Fruit fly (Drosophila melanogaster) whole organism, embryonic: ENCODE data around the gene CG1024.

Source experiments
- Awh ChIP-seq: fragments of 200-800 bp; sonication (Bioruptor generic); IDR thresholded peaks from 2 replicates; pipeline ENCODE4, ENCODE4 v1.3.6; 2022; ENCODE audit warnings: missing biosample characterization, missing genetic modification characterization
- CG12155 ChIP-seq: fragments of 200-800 bp; sonication (Bioruptor generic); optimal IDR thresholded peaks from 3 replicates; lab custom pipeline; 2016; ENCODE audit warnings: missing biosample characterization, missing genetic modification characterization
- CG17829 ChIP-seq: fragments of 200-800 bp; optimal IDR thresholded peaks from 2 replicates; lab custom pipeline; 2019; ENCODE audit warnings: missing biosample characterization, mild to moderate bottlenecking, missing genetic modification characterization, moderate library complexity
- CG42726 ChIP-seq: fragments of 200-800 bp; sonication (Bioruptor generic); IDR thresholded peaks from 2 replicates; pipeline ENCODE4 v1.3.6; 2022; ENCODE audit warnings: missing biosample characterization, missing genetic modification characterization; ENCODE audit not compliant: partially characterized antibody
- CG8478 ChIP-seq: fragments of >200 bp; optimal IDR thresholded peaks from 2 replicates; lab custom pipeline; 2018
- Hr39 ChIP-seq: fragments of >200 bp; optimal IDR thresholded peaks from 2 replicates; lab custom pipeline; 2017
- cas ChIP-seq: fragments of 200-800 bp; sonication (Bioruptor generic); IDR thresholded peaks from 2 replicates; pipeline ENCODE4 v1.3.6; 2022; ENCODE audit warnings: missing biosample characterization, missing genetic modification characterization
- corto ChIP-seq: fragments of 200-800 bp; sonication (Bioruptor generic); optimal IDR thresholded peaks from 2 replicates; lab custom pipeline; 2016; ENCODE audit warnings: missing biosample characterization, mild to moderate bottlenecking, missing genetic modification characterization, moderate library complexity
- lov ChIP-seq, 2 experiments: fragments of 200-800 bp in 1 of 2; fragments of >200 bp in 1 of 2; sonication (Bioruptor generic) in 1 of 2; IDR thresholded peaks in 1 of 2; optimal IDR thresholded peaks in 1 of 2; 2 replicates in 1 of 2; 3 replicates in 1 of 2; pipeline versions ENCODE4 v1.3.6 to Lab custom; 2017 to 2022; ENCODE audit warnings: missing biosample characterization in 1 of 2, missing genetic modification characterization in 1 of 2
- pros ChIP-seq: fragments of 200-800 bp; sonication (Bioruptor generic); optimal IDR thresholded peaks from 3 replicates; lab custom pipeline; 2019; ENCODE audit warnings: missing biosample characterization, mild to moderate bottlenecking, missing genetic modification characterization, moderate library complexity
- usp ChIP-seq: fragments of >200 bp; optimal IDR thresholded peaks from 2 replicates; lab custom pipeline; 2017; ENCODE audit warnings: missing biosample characterization, missing genetic modification characterization

DNA sequence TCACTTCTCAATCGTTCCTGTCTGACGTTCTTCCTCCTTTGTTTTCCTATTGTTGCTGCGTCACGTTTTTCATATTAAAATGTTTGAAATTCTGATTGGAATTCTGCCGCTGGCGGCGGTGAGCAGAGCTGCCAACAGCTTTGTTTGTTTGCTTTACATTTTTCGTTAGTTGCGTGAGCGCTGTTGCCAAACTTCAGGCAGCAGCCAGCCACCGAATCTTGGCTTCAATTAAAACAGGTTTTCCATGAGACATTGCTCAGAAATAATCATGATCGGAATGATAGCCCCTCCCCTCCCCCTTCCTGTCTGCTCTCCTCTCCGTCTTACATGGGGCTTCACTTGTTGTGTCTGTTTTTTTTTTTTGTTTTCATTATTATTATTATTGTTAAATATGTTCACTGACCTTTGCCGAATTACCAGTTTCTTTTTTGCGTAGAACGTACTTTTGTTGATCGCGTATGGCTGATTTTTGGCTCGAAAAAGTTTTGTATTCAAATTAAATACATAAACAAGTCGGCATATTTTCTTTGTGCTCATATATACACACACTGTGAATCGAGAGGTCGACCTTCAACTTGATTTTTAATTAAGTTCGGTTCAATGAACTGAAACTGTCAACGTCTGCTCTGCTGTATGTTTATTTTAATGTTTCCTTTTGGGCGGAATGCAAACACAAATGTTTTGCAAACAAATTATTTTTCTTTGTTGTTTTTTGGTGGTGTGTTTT, 46.2 kb upstream of the CG1024 start:
- TF ChIP-seq usp (GFP tag; lab: Kevin White, UChicago) (no peak), CG17829 (no peak), Hr39 (no peak), CG42726 (GFP tag; lab: Robert Waterston, UW) (no peak), pros (GFP tag; lab: Kevin White, UChicago) (peak; percentile 57), CG12155 (GFP tag; lab: Kevin White, UChicago) (no peak), Awh (GFP tag; lab: Robert Waterston, UW) (no peak; the same call in 1 of the 2 replicates), cas (GFP tag; lab: Robert Waterston, UW) (no peak), lov (optimal IDR thresholded peaks at IDR 0.05; lab: Kevin White, UChicago) (no peak), lov (GFP tag; IDR thresholded peaks at IDR 0.05; lab: Robert Waterston, UW) (no peak), CG8478 (lab: Kevin White, UChicago) (no peak), corto (GFP tag; lab: Kevin White, UChicago) (no peak)
